Fruit fly (Drosophila melanogaster) S2 (cell line): Measurements from ENCODE around the gene CG12241.

Source experiments
- CG8478 ChIP-seq: fragments of >200 bp; optimal IDR thresholded peaks from 2 replicates; lab custom pipeline; 2018
- CTCF ChIP-seq, 2 experiments: fragments of >200 bp; optimal IDR thresholded peaks; 2 replicates each; lab custom pipeline; 2018

DNA sequence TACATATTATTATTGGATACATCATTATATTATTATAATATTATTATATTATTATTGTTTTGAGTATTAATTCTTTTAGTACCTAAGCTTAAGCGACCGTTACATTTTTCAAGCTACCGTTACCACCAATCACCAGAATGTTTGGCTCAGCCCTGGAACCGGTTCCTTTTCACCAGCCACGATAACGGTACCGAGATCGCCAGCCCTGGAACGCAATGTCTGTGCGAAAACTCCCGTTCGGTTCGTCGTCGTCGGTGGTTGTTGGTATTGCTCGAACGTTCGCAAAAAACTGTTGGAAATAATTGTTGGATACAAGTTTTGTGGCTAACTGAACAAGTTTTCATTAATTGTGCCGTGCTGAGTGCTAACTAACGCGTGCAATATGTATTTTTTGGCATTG, 30.7 kb downstream of the CG12241 start, which contains the start of gene CG42404:
- TF ChIP-seq CTCF (optimal IDR thresholded peaks at IDR 0.05; lab: Kevin White, UChicago) (peak in 1 of 2 experiments; percentile 11), CG8478 (lab: Kevin White, UChicago) (no peak)
